Worm (Caenorhabditis elegans): ENCODE data around the gene msp-51.

ce11 chrIV:5287190-5287589 is 8.0 kb downstream of the msp-51 start:
- no peak for TF ChIP-seq hnd-1 (tag; optimal IDR thresholded peaks at IDR 0.05)
- no peak for TF ChIP-seq tbx-11 (GFP tag; IDR thresholded peaks at IDR 0.05)
- TF ChIP-seq ama-1 (optimal IDR thresholded peaks at IDR 0.05): no peak
- no peak for TF ChIP-seq hmg-4 (GFP tag; optimal IDR thresholded peaks at IDR 0.05)
- no peak for TF ChIP-seq hmbx-1 (tag; optimal IDR thresholded peaks at IDR 0.05)
- TF ChIP-seq sea-1 (GFP tag; conservative IDR thresholded peaks at IDR 0.05): no peak
- no peak for TF ChIP-seq ceh-36 (tag; optimal IDR thresholded peaks at IDR 0.05)
- no peak for TF ChIP-seq F13C5.2 (tag; optimal IDR thresholded peaks at IDR 0.05)
- no peak for TF ChIP-seq aly-1 (tag; optimal IDR thresholded peaks at IDR 0.05)
- no peak for TF ChIP-seq flt-1 (GFP tag; IDR thresholded peaks at IDR 0.05)

All from whole organism, early embryonic.